Worm (Caenorhabditis elegans) whole organism, midembryonic: Measurements from ENCODE around the gene mig-5.

Experiments used
- cog-1 ChIP-seq: sonication (generic microtip); optimal IDR thresholded peaks from 2 replicates; lab custom pipeline; 2016; ENCODE audit warnings: missing genetic modification characterization, missing compliant biosample characterization
- klf-2 ChIP-seq: fragments of 200-800 bp; sonication (Bioruptor generic); conservative IDR thresholded peaks from 2 replicates; pipeline ENCODE4 v1.3.6; 2022; ENCODE audit warnings: missing genetic modification reagents, missing genetic modification characterization, missing compliant biosample characterization
- ref-1 ChIP-seq: fragments of 200-800 bp; sonication (Bioruptor generic); conservative IDR thresholded peaks from 2 replicates; pipeline ENCODE4 v1.3.6; 2022; ENCODE audit warnings: missing genetic modification reagents, missing genetic modification characterization, missing compliant biosample characterization

DNA sequence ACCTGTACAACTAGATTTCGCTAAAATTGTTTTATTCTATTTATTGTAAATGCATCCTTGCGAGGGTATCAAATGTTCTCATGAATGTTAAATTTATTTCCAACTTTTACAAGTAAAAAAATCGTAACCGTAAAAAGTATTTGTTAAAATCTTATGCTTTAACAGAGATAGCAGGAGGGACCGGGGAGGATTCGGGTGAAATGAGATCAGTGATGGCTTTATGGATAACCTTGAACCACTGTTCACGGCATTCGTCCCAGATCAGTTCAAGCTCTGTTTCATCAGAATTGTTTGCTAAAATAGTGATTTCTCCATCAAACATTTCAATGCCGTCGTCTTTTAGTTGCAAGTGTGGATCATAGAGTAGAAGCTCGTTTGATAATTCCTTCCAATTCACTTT, 43.7 kb downstream of the mig-5 start:
- TF ChIP-seq ref-1 (no peak), cog-1 (tag; lab: Kevin White, UChicago) (no peak), klf-2 (GFP tag; lab: Robert Waterston, UW) (no peak)
